Worm (Caenorhabditis elegans) whole organism, young adult: ENCODE data around the gene F59B1.4.

Experiments
- B0261.1 ChIP-seq: sonication (generic microtip); optimal IDR thresholded peaks from 2 replicates; lab custom pipeline; 2016; ENCODE audit warnings: mild to moderate bottlenecking, missing genetic modification characterization, moderate library complexity, missing compliant biosample characterization
- T26A5.8 ChIP-seq: sonication (generic microtip); optimal IDR thresholded peaks from 2 replicates; lab custom pipeline; 2016; ENCODE audit warnings: missing genetic modification characterization, missing compliant biosample characterization
- Y95B8A.8 ChIP-seq: fragments of 200-800 bp; sonication (Bioruptor generic); IDR thresholded peaks from 2 replicates; pipeline ENCODE4 v1.3.6; 2022; ENCODE audit warnings: missing genetic modification reagents, missing genetic modification characterization, missing compliant biosample characterization
- dox-1 ChIP-seq: fragments of 200-800 bp; sonication (Bioruptor generic); IDR thresholded peaks from 2 replicates; pipeline ENCODE4 v1.3.6; 2022; ENCODE audit warnings: missing genetic modification reagents, missing genetic modification characterization, missing compliant biosample characterization
- him-1 ChIP-seq: sonication (generic microtip); optimal IDR thresholded peaks from 2 replicates; lab custom pipeline; 2016; ENCODE audit warnings: missing genotype, missing genetic modification reagents, missing genetic modification characterization, missing compliant biosample characterization
- lag-1 ChIP-seq: fragments of 200-800 bp; sonication (Bioruptor generic); IDR thresholded peaks from 2 replicates; pipeline ENCODE4 v1.3.6; 2022; ENCODE audit warnings: missing genetic modification reagents, missing genetic modification characterization, missing compliant biosample characterization
- pha-4 ChIP-seq: fragments of 150-350 bp; sonication (generic microtip); optimal IDR thresholded peaks from 2 replicates; lab custom pipeline; 2014; ENCODE audit warnings: missing biosample characterization, missing genetic modification reagents, missing genetic modification characterization
- ztf-18 ChIP-seq: sonication (generic microtip); optimal IDR thresholded peaks from 2 replicates; lab custom pipeline; 2016; ENCODE audit warnings: missing genotype, mild to moderate bottlenecking, missing genetic modification characterization, missing compliant biosample characterization
- ztf-22 ChIP-seq: fragments of 200-800 bp; sonication (Bioruptor generic); optimal IDR thresholded peaks from 2 replicates; lab custom pipeline; 2018; ENCODE audit warnings: mild to moderate bottlenecking, missing genetic modification characterization, moderate library complexity, missing compliant biosample characterization

DNA sequence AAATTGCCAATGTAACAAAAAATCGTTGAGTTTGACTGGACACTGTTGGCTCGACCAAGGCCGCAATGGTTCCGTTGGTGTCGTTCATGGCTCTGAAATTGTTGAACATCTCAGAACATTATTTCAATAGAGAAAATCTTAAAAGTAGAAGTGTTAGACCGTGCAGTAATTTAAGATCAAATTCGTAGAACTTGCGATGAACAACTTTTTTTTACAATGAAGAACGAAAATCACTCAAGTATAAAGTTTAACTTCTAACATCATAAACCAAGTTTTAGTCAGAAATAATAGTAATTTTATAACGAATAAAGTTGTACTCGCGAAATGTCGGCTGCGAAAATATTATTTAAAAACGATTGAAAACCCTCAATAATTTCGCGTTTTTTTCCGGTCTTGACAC is 10.2 kb upstream of the F59B1.4 start, which contains the start of gene srx-41:
- TF ChIP-seq pha-4, result no peak
- TF ChIP-seq B0261.1 (tag; lab: Kevin White, UChicago), result no peak
- TF ChIP-seq ztf-18 (tag; lab: Kevin White, UChicago), result no peak
- TF ChIP-seq lag-1 (GFP tag; lab: Robert Waterston, UW), result no peak
- no peak for TF ChIP-seq T26A5.8 (tag; lab: Kevin White, UChicago)
- no peak for TF ChIP-seq ztf-22 (GFP tag; lab: Kevin White, UChicago)
- TF ChIP-seq him-1 (tag; lab: Kevin White, UChicago), result no peak
- TF ChIP-seq Y95B8A.8, result no peak
- TF ChIP-seq dox-1 (GFP tag; lab: Robert Waterston, UW), result no peak
